Worm (Caenorhabditis elegans): Measurements from ENCODE around the gene cpr-4.

Gene cpr-4

DNA sequence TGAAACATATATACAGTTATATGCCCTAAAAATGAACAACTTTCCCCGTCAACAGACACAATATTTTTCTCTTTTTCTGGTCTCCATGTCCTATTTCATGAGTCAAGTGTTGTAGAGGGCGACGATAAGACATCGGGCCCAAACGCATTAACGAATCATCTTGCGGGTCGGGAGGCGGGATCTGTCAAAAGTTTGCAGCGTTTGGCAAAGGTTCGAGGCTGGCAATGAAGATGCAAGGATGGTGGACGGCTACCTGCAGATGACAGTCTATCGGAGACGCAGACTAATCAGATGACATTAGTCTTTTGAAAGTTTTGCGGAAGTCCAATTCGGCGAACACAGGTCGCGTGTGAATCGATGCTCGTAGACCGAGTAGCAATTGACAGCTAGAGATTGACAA, 6.3 kb downstream of the cpr-4 start:
- TF ChIP-seq mep-1 (tag; optimal IDR thresholded peaks at IDR 0.05) (no peak), ztf-11 (tag; optimal IDR thresholded peaks at IDR 0.05) (no peak), tbx-8 (GFP tag; optimal IDR thresholded peaks at IDR 0.05) (no peak), lin-32 (GFP tag; optimal IDR thresholded peaks at IDR 0.05) (no peak), lin-13 (tag; optimal IDR thresholded peaks at IDR 0.05) (no peak), lsy-2 (tag; optimal IDR thresholded peaks at IDR 0.05) (no peak)

- no peak for TF ChIP-seq elt-1 (tag; optimal IDR thresholded peaks at IDR 0.05; ENCODE audit: borderline replicate concordance, insufficient read depth)
- TF ChIP-seq nhr-12 (tag; optimal IDR thresholded peaks at IDR 0.05) = no peak
- no peak for TF ChIP-seq ces-1 (GFP tag; optimal IDR thresholded peaks at IDR 0.05)
- no peak for TF ChIP-seq ceh-39 (tag; optimal IDR thresholded peaks at IDR 0.05)
- TF ChIP-seq nhr-237 (tag; optimal IDR thresholded peaks at IDR 0.05) = no peak
- TF ChIP-seq sptf-1 (tag; optimal IDR thresholded peaks at IDR 0.05) = no peak
- TF ChIP-seq ceh-43 (GFP tag; optimal IDR thresholded peaks at IDR 0.05) = no peak
- no peak for TF ChIP-seq hlh-1 (tag; optimal IDR thresholded peaks at IDR 0.05)
Observed at ce11 chrV:6621894-6622293, 7.4 kb downstream of the cpr-4 start, which contains the start of gene nhr-37. Gene nhr-37 (plus strand): TSS chrV:6622194.

DNA sequence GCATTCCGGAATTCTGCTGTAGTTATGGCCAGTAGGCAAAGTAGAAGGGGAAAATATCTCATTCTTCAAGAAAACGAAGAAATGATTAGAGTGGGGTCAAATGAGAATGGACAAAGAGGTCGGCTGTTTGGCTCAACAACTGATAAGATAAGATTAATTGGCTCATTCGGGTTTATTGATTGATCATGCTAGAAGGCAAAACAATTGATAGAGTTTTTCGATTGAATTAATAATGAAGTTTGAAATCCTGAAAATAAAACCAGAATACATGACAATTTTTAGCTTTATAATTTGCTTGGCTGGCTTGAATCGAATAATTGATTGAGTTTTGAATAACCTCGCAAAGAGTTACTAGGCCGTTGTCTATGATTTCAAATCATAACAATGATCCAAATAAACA, 11.8 kb downstream of the cpr-4 start, which contains the start of gene ppt-1:
Gene ppt-1 (minus strand): TSS at position 101 of the 400 bp plus-strand sequence.
- TF ChIP-seq ceh-83 (GFP tag; optimal IDR thresholded peaks at IDR 0.05) (no peak), unc-39 (tag; optimal IDR thresholded peaks at IDR 0.05) (no peak), nhr-28 (tag; optimal IDR thresholded peaks at IDR 0.05) (no peak), mep-1 (tag; optimal IDR thresholded peaks at IDR 0.05) (no peak), mls-2 (tag; optimal IDR thresholded peaks at IDR 0.05) (no peak), cnd-1 (tag; optimal IDR thresholded peaks at IDR 0.05) (no peak), sem-2 (GFP tag; optimal IDR thresholded peaks at IDR 0.05) (no peak), mab-5 (tag; optimal IDR thresholded peaks at IDR 0.05) (no peak), blmp-1 (tag; optimal IDR thresholded peaks at IDR 0.05) (no peak), nhr-2 (tag; optimal IDR thresholded peaks at IDR 0.05) (no peak), ceh-39 (tag; optimal IDR thresholded peaks at IDR 0.05) (no peak), lin-13 (tag; optimal IDR thresholded peaks at IDR 0.05) (no peak), unc-62 (GFP tag; optimal IDR thresholded peaks at IDR 0.05) (no peak), ztf-11 (tag; optimal IDR thresholded peaks at IDR 0.05) (no peak)

- TF ChIP-seq bed-3 (GFP tag; optimal IDR thresholded peaks at IDR 0.05) (no peak), drap-1 (GFP tag; optimal IDR thresholded peaks at IDR 0.05) (no peak), pha-4 (tag; optimal IDR thresholded peaks at IDR 0.05) (no peak), cnd-1 (tag; optimal IDR thresholded peaks at IDR 0.05) (no peak), ham-2 (GFP tag; optimal IDR thresholded peaks at IDR 0.05) (no peak), snpc-4 (tag; optimal IDR thresholded peaks at IDR 0.05) (no peak), mab-5 (tag; optimal IDR thresholded peaks at IDR 0.05) (no peak), unc-62 (GFP tag; optimal IDR thresholded peaks at IDR 0.05) (no peak), nhr-12 (tag; optimal IDR thresholded peaks at IDR 0.05) (no peak)
Observed at ce11 chrV:6630769-6631168, 16.3 kb downstream of the cpr-4 start.

- TF ChIP-seq nhr-28 (tag; optimal IDR thresholded peaks at IDR 0.05) = no peak
- no peak for TF ChIP-seq sem-2 (GFP tag; optimal IDR thresholded peaks at IDR 0.05)
- TF ChIP-seq snpc-4 (tag; optimal IDR thresholded peaks at IDR 0.05) = no peak
- TF ChIP-seq lsy-2 (tag; optimal IDR thresholded peaks at IDR 0.05) = no peak
- no peak for TF ChIP-seq ces-1 (GFP tag; optimal IDR thresholded peaks at IDR 0.05)
- TF ChIP-seq nhr-76 (tag; optimal IDR thresholded peaks at IDR 0.05) = no peak
- TF ChIP-seq unc-62 (GFP tag; optimal IDR thresholded peaks at IDR 0.05) = no peak
- no peak for TF ChIP-seq nhr-2 (tag; optimal IDR thresholded peaks at IDR 0.05)
- TF ChIP-seq drap-1 (GFP tag; optimal IDR thresholded peaks at IDR 0.05) = no peak
- TF ChIP-seq ceh-43 (GFP tag; optimal IDR thresholded peaks at IDR 0.05) = no peak
- TF ChIP-seq cnd-1 (tag; optimal IDR thresholded peaks at IDR 0.05) = no peak
- no peak for TF ChIP-seq nhr-237 (tag; optimal IDR thresholded peaks at IDR 0.05)
- TF ChIP-seq flh-1 (GFP tag; optimal IDR thresholded peaks at IDR 0.05) = no peak
- no peak for TF ChIP-seq bed-3 (GFP tag; optimal IDR thresholded peaks at IDR 0.05)
- no peak for TF ChIP-seq nhr-12 (tag; optimal IDR thresholded peaks at IDR 0.05)
Observed at ce11 chrV:6631866-6632265, 17.4 kb downstream of the cpr-4 start.

Data from whole organism, mixed stage, embryonic.